Worm (Caenorhabditis elegans) whole organism, midembryonic: Measurements from ENCODE around the gene ras-2.

Experiments used
- T22C8.4 ChIP-seq: fragments of 200-800 bp; sonication (Bioruptor generic); IDR thresholded peaks from 2 replicates; pipeline ENCODE4 v1.3.6; 2022; ENCODE audit warnings: missing genetic modification characterization, missing compliant biosample characterization
- cog-1 ChIP-seq: sonication (generic microtip); optimal IDR thresholded peaks from 2 replicates; lab custom pipeline; 2016; ENCODE audit warnings: missing genetic modification characterization, missing compliant biosample characterization
- flt-1 ChIP-seq: fragments of 200-800 bp; sonication (Bioruptor generic); IDR thresholded peaks from 2 replicates; pipeline ENCODE4 v1.3.6; 2022; ENCODE audit warnings: missing genetic modification characterization, missing compliant biosample characterization
- klf-2 ChIP-seq: fragments of 200-800 bp; sonication (Bioruptor generic); conservative IDR thresholded peaks from 2 replicates; pipeline ENCODE4 v1.3.6; 2022; ENCODE audit warnings: missing genetic modification reagents, missing genetic modification characterization, missing compliant biosample characterization
- med-1 ChIP-seq: sonication (generic microtip); optimal IDR thresholded peaks from 2 replicates; lab custom pipeline; 2017; ENCODE audit warnings: missing genetic modification characterization, mild to moderate bottlenecking, missing compliant biosample characterization, antibody characterized with exemption, missing genetic modification reagents; ENCODE audit not compliant: insufficient read depth
- ref-1 ChIP-seq: fragments of 200-800 bp; sonication (Bioruptor generic); conservative IDR thresholded peaks from 2 replicates; pipeline ENCODE4 v1.3.6; 2022; ENCODE audit warnings: missing genetic modification reagents, missing genetic modification characterization, missing compliant biosample characterization
- tab-1 ChIP-seq: fragments of 200-800 bp; sonication (Bioruptor generic); IDR thresholded peaks from 2 replicates; pipeline ENCODE4 v1.3.6; 2022; ENCODE audit warnings: missing genetic modification characterization, missing compliant biosample characterization
- ztf-23 ChIP-seq: fragments of 200-800 bp; sonication (Bioruptor generic); IDR thresholded peaks from 2 replicates; pipeline ENCODE4 v1.3.6; 2022; ENCODE audit warnings: missing genetic modification reagents, missing genetic modification characterization, missing compliant biosample characterization
- ztf-29 ChIP-seq: fragments of 200-800 bp; sonication (Bioruptor generic); IDR thresholded peaks from 2 replicates; pipeline ENCODE4 v1.3.6; 2022; ENCODE audit warnings: missing genetic modification reagents, missing genetic modification characterization, missing compliant biosample characterization

ras-2 gene

ce11 chrIII:4699922-4700321 lies 40.0 kb downstream of the ras-2 start, which contains the start of gene sel-13:
Gene sel-13, minus strand, starts transcription at chrIII:4700224.
- no peak for TF ChIP-seq ref-1
- TF ChIP-seq med-1 (GFP tag; lab: Kevin White, UChicago) = no peak

- TF ChIP-seq tab-1 (GFP tag; lab: Robert Waterston, UW) = no peak
- no peak for TF ChIP-seq T22C8.4 (GFP tag; lab: Robert Waterston, UW)
- TF ChIP-seq cog-1 (tag; lab: Kevin White, UChicago) = no peak
- TF ChIP-seq ref-1 = no peak
- TF ChIP-seq flt-1 (GFP tag; lab: Robert Waterston, UW) = no peak
- TF ChIP-seq ztf-29 (GFP tag; lab: Robert Waterston, UW) = no peak
- TF ChIP-seq med-1 (GFP tag; lab: Kevin White, UChicago) = no peak
- TF ChIP-seq klf-2 = no peak
Measured at ce11 chrIII:4697819-4698218, 42.1 kb downstream of the ras-2 start, which contains the start of gene dnj-18. Gene dnj-18, plus strand, starts transcription at chrIII:4698119.

ce11 chrIII:4696903-4697302 lies 43.0 kb downstream of the ras-2 start:
- TF ChIP-seq ztf-23 (GFP tag; lab: Robert Waterston, UW) (no peak), klf-2 (no peak), med-1 (GFP tag; lab: Kevin White, UChicago) (no peak), cog-1 (tag; lab: Kevin White, UChicago) (no peak), ref-1 (no peak), ztf-29 (GFP tag; lab: Robert Waterston, UW) (no peak), tab-1 (GFP tag; lab: Robert Waterston, UW) (no peak), flt-1 (GFP tag; lab: Robert Waterston, UW) (no peak), T22C8.4 (GFP tag; lab: Robert Waterston, UW) (no peak)

ce11 chrIII:4695057-4695456 lies 44.8 kb downstream of the ras-2 start, which contains the start of gene T04A8.7:
Gene T04A8.7, plus strand, starts transcription at chrIII:4695357.
- TF ChIP-seq klf-2 (no peak), T22C8.4 (GFP tag; lab: Robert Waterston, UW) (no peak), cog-1 (tag; lab: Kevin White, UChicago) (no peak), med-1 (GFP tag; lab: Kevin White, UChicago) (no peak), tab-1 (GFP tag; lab: Robert Waterston, UW) (no peak), ztf-23 (GFP tag; lab: Robert Waterston, UW) (no peak), ztf-29 (GFP tag; lab: Robert Waterston, UW) (no peak)

- TF ChIP-seq cog-1 (tag; lab: Kevin White, UChicago) (no peak), ztf-23 (GFP tag; lab: Robert Waterston, UW) (no peak), T22C8.4 (GFP tag; lab: Robert Waterston, UW) (no peak), tab-1 (GFP tag; lab: Robert Waterston, UW) (no peak), med-1 (GFP tag; lab: Kevin White, UChicago) (no peak), flt-1 (GFP tag; lab: Robert Waterston, UW) (no peak)
Measured at ce11 chrIII:4693695-4694094, 46.2 kb downstream of the ras-2 start, which contains the start of gene T04A8.8. Gene T04A8.8, plus strand, starts transcription at chrIII:4693995.

ce11 chrIII:4693281-4693680 lies 46.6 kb downstream of the ras-2 start, which contains the start of gene nifk-1:
Gene nifk-1, minus strand, starts transcription at chrIII:4693307.
- TF ChIP-seq ref-1 = no peak
- TF ChIP-seq ztf-23 (GFP tag; lab: Robert Waterston, UW) = peak; percentile 50; the same call in 1 of the 2 replicates
- TF ChIP-seq tab-1 (GFP tag; lab: Robert Waterston, UW) = no peak

ce11 chrIII:4689595-4689994 lies 50.3 kb downstream of the ras-2 start:
- TF ChIP-seq flt-1 (GFP tag; lab: Robert Waterston, UW) (peak; percentile 91), ref-1 (peak; percentile 73), cog-1 (tag; lab: Kevin White, UChicago) (peak; percentile 55), klf-2 (0 out of 2 replicates have a peak, but pooled peaks have one; percentile 53), ztf-23 (GFP tag; lab: Robert Waterston, UW) (peak; percentile 89), T22C8.4 (GFP tag; lab: Robert Waterston, UW) (peak; percentile 81), tab-1 (GFP tag; lab: Robert Waterston, UW) (peak; percentile 93), med-1 (GFP tag; lab: Kevin White, UChicago) (peak; percentile 33), ztf-29 (GFP tag; lab: Robert Waterston, UW) (peak; percentile 78; the same call in 1 of the 2 replicates)

- no peak for TF ChIP-seq flt-1 (GFP tag; lab: Robert Waterston, UW)
- TF ChIP-seq med-1 (GFP tag; lab: Kevin White, UChicago) = no peak
- TF ChIP-seq klf-2 = no peak
Measured at ce11 chrIII:4688965-4689364, 50.9 kb downstream of the ras-2 start, which contains the start of gene ppat-1. Gene ppat-1, plus strand, starts transcription at chrIII:4689280.

- TF ChIP-seq klf-2 (0 out of 2 replicates have a peak, but pooled peaks have one; percentile 24), cog-1 (tag; lab: Kevin White, UChicago) (no peak), ztf-23 (GFP tag; lab: Robert Waterston, UW) (no peak), ztf-29 (GFP tag; lab: Robert Waterston, UW) (no peak)
Measured at ce11 chrIII:4688356-4688755, 51.5 kb downstream of the ras-2 start, which contains the start of gene tag-243. Gene tag-243, minus strand, starts transcription at chrIII:4688456.
